Fruit fly (Drosophila melanogaster) whole organism, embryonic: Measurements from ENCODE around the gene CG33258.

Source experiments
- Aef1 ChIP-seq: fragments of 200-800 bp; sonication (Bioruptor generic); IDR thresholded peaks from 3 replicates; pipeline ENCODE4 v1.3.6; 2022; ENCODE audit warnings: missing biosample characterization, missing genetic modification characterization
- Awh ChIP-seq: fragments of 200-800 bp; sonication (Bioruptor generic); IDR thresholded peaks from 2 replicates; pipeline ENCODE4, ENCODE4 v1.3.6; 2022; ENCODE audit warnings: missing biosample characterization, missing genetic modification characterization
- B-H1 ChIP-seq: fragments of 200-800 bp; sonication (Bioruptor generic); IDR thresholded peaks from 3 replicates; pipeline ENCODE4 v1.3.6; 2022; ENCODE audit warnings: missing biosample characterization, missing genetic modification characterization
- BtbVII ChIP-seq: fragments of 200-800 bp; sonication (Bioruptor generic); optimal IDR thresholded peaks from 3 replicates; lab custom pipeline; 2017; ENCODE audit warnings: missing biosample characterization, mild to moderate bottlenecking, missing genetic modification characterization
- CG10979 ChIP-seq: fragments of 200-800 bp; sonication (Bioruptor generic); optimal IDR thresholded peaks from 2 replicates; lab custom pipeline; 2018; ENCODE audit warnings: missing biosample characterization, mild to moderate bottlenecking, missing genetic modification characterization, moderate library complexity
- CG12155 ChIP-seq: fragments of 200-800 bp; sonication (Bioruptor generic); optimal IDR thresholded peaks from 3 replicates; lab custom pipeline; 2016; ENCODE audit warnings: missing biosample characterization, missing genetic modification characterization
- CG13123 ChIP-seq: fragments of 200-800 bp; sonication (Bioruptor generic); optimal IDR thresholded peaks from 2 replicates; lab custom pipeline; 2016; ENCODE audit warnings: missing biosample characterization, missing genetic modification characterization
- CG13424 ChIP-seq: fragments of 200-800 bp; sonication (Bioruptor generic); optimal IDR thresholded peaks from 2 replicates; lab custom pipeline; 2019; ENCODE audit warnings: missing biosample characterization, mild to moderate bottlenecking, missing genetic modification characterization, moderate library complexity
- CG14014 ChIP-seq: fragments of 200-800 bp; sonication (Bioruptor generic); IDR thresholded peaks from 2 replicates; pipeline ENCODE4 v1.3.6; 2022; ENCODE audit warnings: missing biosample characterization, missing genetic modification characterization
- CG15269 ChIP-seq: fragments of 200-800 bp; sonication (Bioruptor generic); optimal IDR thresholded peaks from 2 replicates; lab custom pipeline; 2018; ENCODE audit warnings: missing biosample characterization, mild to moderate bottlenecking, missing genetic modification characterization, moderate library complexity
- CG16815 ChIP-seq: fragments of 200-800 bp; sonication (Bioruptor generic); optimal IDR thresholded peaks from 3 replicates; lab custom pipeline; 2017; ENCODE audit warnings: missing biosample characterization, mild to moderate bottlenecking, missing genetic modification characterization
- CG17612 ChIP-seq: fragments of 200-800 bp; sonication (Bioruptor generic); IDR thresholded peaks from 2 replicates; pipeline ENCODE4 v1.3.6; 2022; ENCODE audit warnings: missing biosample characterization, missing genetic modification characterization
- CG1792 ChIP-seq: fragments of 200-800 bp; sonication (Bioruptor generic); optimal IDR thresholded peaks from 2 replicates; lab custom pipeline; 2016; ENCODE audit warnings: missing biosample characterization, missing genetic modification characterization
- CG2129 ChIP-seq: fragments of 200-800 bp; sonication (Bioruptor generic); IDR thresholded peaks from 2 replicates; pipeline ENCODE4 v1.3.6; 2022; ENCODE audit warnings: missing biosample characterization, missing genetic modification characterization; ENCODE audit not compliant: partially characterized antibody
- CG30403 ChIP-seq: fragments of 200-800 bp; sonication (Bioruptor generic); optimal IDR thresholded peaks from 3 replicates; lab custom pipeline; 2016; ENCODE audit warnings: missing biosample characterization, missing genetic modification characterization
- CG3065 ChIP-seq: fragments of 200-800 bp; sonication (Bioruptor generic); optimal IDR thresholded peaks from 2 replicates; lab custom pipeline; 2016; ENCODE audit warnings: missing biosample characterization, missing genetic modification characterization
- CG31224 ChIP-seq: fragments of 200-800 bp; sonication (Bioruptor generic); IDR thresholded peaks from 2 replicates; pipeline ENCODE4 v1.3.6; 2022; ENCODE audit warnings: missing biosample characterization, missing genetic modification characterization
- CG4404 ChIP-seq: fragments of 200-800 bp; sonication (Bioruptor generic); IDR thresholded peaks from 2 replicates; pipeline ENCODE4 v1.3.6; 2022; ENCODE audit warnings: missing biosample characterization, missing genetic modification characterization
- CG6272 ChIP-seq: fragments of 200-800 bp; sonication (Bioruptor generic); IDR thresholded peaks from 2 replicates; pipeline ENCODE4 v1.3.6; 2022; ENCODE audit warnings: missing biosample characterization, missing genetic modification characterization
- CG7928 ChIP-seq: fragments of 200-800 bp; sonication (Bioruptor generic); optimal IDR thresholded peaks from 2 replicates; lab custom pipeline; 2017; ENCODE audit warnings: missing biosample characterization, mild to moderate bottlenecking, missing genetic modification characterization
- CG8478 ChIP-seq: fragments of >200 bp; optimal IDR thresholded peaks from 2 replicates; lab custom pipeline; 2018
- CTCF ChIP-seq: fragments of 200-800 bp; sonication (Bioruptor generic); optimal IDR thresholded peaks from 2 replicates; lab custom pipeline; 2017; ENCODE audit warnings: missing biosample characterization, mild to moderate bottlenecking, missing genetic modification characterization, moderate library complexity
- D ChIP-seq, 2 experiments: fragments of 200-800 bp in 1 of 2; fragments of >200 bp in 1 of 2; sonication (Bioruptor generic) in 1 of 2; optimal IDR thresholded peaks; 2 replicates in 1 of 2; 3 replicates in 1 of 2; lab custom pipeline; 2017; ENCODE audit warnings: mild to moderate bottlenecking in 1 of 2, missing biosample characterization in 1 of 2, missing genetic modification characterization in 1 of 2, missing genetic modification reagents in 1 of 2
- Dbx ChIP-seq: fragments of 200-800 bp; sonication (Bioruptor generic); IDR thresholded peaks from 3 replicates; pipeline ENCODE4 v1.3.6; 2022; ENCODE audit warnings: missing biosample characterization, missing genetic modification characterization
- Dll ChIP-seq: fragments of 200-800 bp; sonication (Bioruptor generic); IDR thresholded peaks from 4 replicates; pipeline ENCODE4 v1.3.6; 2022; ENCODE audit warnings: missing biosample characterization, missing genetic modification characterization; ENCODE audit not compliant: partially characterized antibody
- Hmr ChIP-seq: fragments of 200-800 bp; sonication (Bioruptor generic); optimal IDR thresholded peaks from 3 replicates; lab custom pipeline; 2017; ENCODE audit warnings: mild to moderate bottlenecking, missing biosample characterization, missing genetic modification reagents, missing genetic modification characterization
- Poxn ChIP-seq: fragments of 200-800 bp; sonication (Bioruptor generic); IDR thresholded peaks from 2 replicates; pipeline ENCODE4 v1.3.6; 2022; ENCODE audit warnings: missing biosample characterization, missing genetic modification characterization
- Sox102F ChIP-seq: fragments of 200-800 bp; sonication (Bioruptor generic); optimal IDR thresholded peaks from 2 replicates; lab custom pipeline; 2018; ENCODE audit warnings: missing biosample characterization, mild to moderate bottlenecking, missing genetic modification characterization, moderate library complexity
- TFAM ChIP-seq: fragments of 200-800 bp; sonication (Bioruptor generic); optimal IDR thresholded peaks from 2 replicates; lab custom pipeline; 2017; ENCODE audit warnings: missing biosample characterization, missing genetic modification characterization, inconsistent platforms
- Vsx1 ChIP-seq: fragments of 200-800 bp; sonication (Bioruptor generic); optimal IDR thresholded peaks from 2 replicates; lab custom pipeline; 2017; ENCODE audit warnings: missing biosample characterization, mild to moderate bottlenecking, missing genetic modification characterization, missing genetic modification reagents
- ac ChIP-seq: fragments of 200-800 bp; sonication (Bioruptor generic); optimal IDR thresholded peaks from 3 replicates; lab custom pipeline; 2017; ENCODE audit warnings: missing biosample characterization, mild to moderate bottlenecking, missing genetic modification characterization
- bbx ChIP-seq: fragments of 200-800 bp; sonication (Bioruptor generic); IDR thresholded peaks from 2 replicates; pipeline ENCODE4 v1.3.6; 2022; ENCODE audit warnings: missing biosample characterization, missing genetic modification characterization; ENCODE audit not compliant: partially characterized antibody
- bowl ChIP-seq: fragments of 200-800 bp; sonication (Bioruptor generic); IDR thresholded peaks from 2 replicates; pipeline ENCODE4 v1.3.6; 2022; ENCODE audit warnings: missing biosample characterization, missing genetic modification characterization
- btn ChIP-seq: fragments of 200-800 bp; sonication (Bioruptor generic); optimal IDR thresholded peaks from 2 replicates; lab custom pipeline; 2016; ENCODE audit warnings: missing biosample characterization, missing genetic modification characterization
- corto ChIP-seq: fragments of 200-800 bp; sonication (Bioruptor generic); optimal IDR thresholded peaks from 2 replicates; lab custom pipeline; 2016; ENCODE audit warnings: missing biosample characterization, mild to moderate bottlenecking, missing genetic modification characterization, moderate library complexity
- crol ChIP-seq: fragments of 200-800 bp; sonication (Bioruptor generic); IDR thresholded peaks from 2 replicates; pipeline ENCODE4 v1.3.6; 2022; ENCODE audit warnings: missing biosample characterization, missing genetic modification characterization
- fd96Cb ChIP-seq: fragments of 200-800 bp; sonication (Bioruptor generic); optimal IDR thresholded peaks from 2 replicates; lab custom pipeline; 2018; ENCODE audit warnings: missing biosample characterization, mild to moderate bottlenecking, missing genetic modification characterization, moderate library complexity
- gce ChIP-seq: fragments of 200-800 bp; sonication (Bioruptor generic); IDR thresholded peaks from 3 replicates; pipeline ENCODE4 v1.3.6; 2022; ENCODE audit warnings: missing biosample characterization, missing genetic modification characterization
- ham ChIP-seq: fragments of 200-800 bp; sonication (Bioruptor generic); IDR thresholded peaks from 2 replicates; pipeline ENCODE4 v1.3.6; 2022; ENCODE audit warnings: missing biosample characterization, missing genetic modification characterization
- hb ChIP-seq: fragments of 200-800 bp; sonication (Bioruptor generic); IDR thresholded peaks from 3 replicates; pipeline ENCODE4 v1.3.6; 2022; ENCODE audit warnings: missing biosample characterization, missing genetic modification characterization; ENCODE audit not compliant: partially characterized antibody
- hkb ChIP-seq, 2 experiments: fragments of 200-800 bp in 1 of 2; fragments of >200 bp in 1 of 2; sonication (Bioruptor generic) in 1 of 2; IDR thresholded peaks in 1 of 2; optimal IDR thresholded peaks in 1 of 2; 2 replicates each; pipeline versions ENCODE4 v1.3.6 to Lab custom; 2017 to 2022; ENCODE audit warnings: missing biosample characterization in 1 of 2, missing genetic modification characterization in 1 of 2
- knrl ChIP-seq: fragments of 200-800 bp; sonication (Bioruptor generic); IDR thresholded peaks from 3 replicates; pipeline ENCODE4 v1.3.6; 2022; ENCODE audit warnings: missing biosample characterization, missing genetic modification characterization; ENCODE audit not compliant: partially characterized antibody
- pb ChIP-seq: fragments of 200-800 bp; sonication (Bioruptor generic); optimal IDR thresholded peaks from 3 replicates; lab custom pipeline; 2016; ENCODE audit warnings: missing biosample characterization, missing genetic modification characterization
- so ChIP-seq: fragments of 200-800 bp; sonication (Bioruptor generic); IDR thresholded peaks from 3 replicates; pipeline ENCODE4 v1.3.6; 2022; ENCODE audit warnings: missing biosample characterization, missing genetic modification characterization
- sob ChIP-seq: fragments of 200-800 bp; sonication (Bioruptor generic); IDR thresholded peaks from 2 replicates; pipeline ENCODE4 v1.3.6; 2022; ENCODE audit warnings: missing biosample characterization, missing genetic modification characterization
- sqz ChIP-seq: fragments of 200-800 bp; sonication (Bioruptor generic); optimal IDR thresholded peaks from 3 replicates; lab custom pipeline; 2018; ENCODE audit warnings: missing biosample characterization, mild to moderate bottlenecking, missing genetic modification characterization
- tap ChIP-seq: fragments of 200-800 bp; optimal IDR thresholded peaks from 3 replicates; lab custom pipeline; 2019; ENCODE audit warnings: missing biosample characterization, mild to moderate bottlenecking, missing genetic modification characterization, moderate library complexity
- trem ChIP-seq: fragments of 200-800 bp; optimal IDR thresholded peaks from 3 replicates; lab custom pipeline; 2019; ENCODE audit warnings: missing biosample characterization, mild to moderate bottlenecking, missing genetic modification characterization, moderate library complexity
- twi ChIP-seq: fragments of 200-800 bp; optimal IDR thresholded peaks from 2 replicates; lab custom pipeline; 2019; ENCODE audit warnings: missing biosample characterization, mild to moderate bottlenecking, missing genetic modification characterization, moderate library complexity
- zen2 ChIP-seq: fragments of 200-800 bp; sonication (Bioruptor generic); IDR thresholded peaks from 3 replicates; pipeline ENCODE4 v1.3.6; 2022; ENCODE audit warnings: missing biosample characterization, missing genetic modification characterization; ENCODE audit not compliant: partially characterized antibody

CG33258 gene

DNA sequence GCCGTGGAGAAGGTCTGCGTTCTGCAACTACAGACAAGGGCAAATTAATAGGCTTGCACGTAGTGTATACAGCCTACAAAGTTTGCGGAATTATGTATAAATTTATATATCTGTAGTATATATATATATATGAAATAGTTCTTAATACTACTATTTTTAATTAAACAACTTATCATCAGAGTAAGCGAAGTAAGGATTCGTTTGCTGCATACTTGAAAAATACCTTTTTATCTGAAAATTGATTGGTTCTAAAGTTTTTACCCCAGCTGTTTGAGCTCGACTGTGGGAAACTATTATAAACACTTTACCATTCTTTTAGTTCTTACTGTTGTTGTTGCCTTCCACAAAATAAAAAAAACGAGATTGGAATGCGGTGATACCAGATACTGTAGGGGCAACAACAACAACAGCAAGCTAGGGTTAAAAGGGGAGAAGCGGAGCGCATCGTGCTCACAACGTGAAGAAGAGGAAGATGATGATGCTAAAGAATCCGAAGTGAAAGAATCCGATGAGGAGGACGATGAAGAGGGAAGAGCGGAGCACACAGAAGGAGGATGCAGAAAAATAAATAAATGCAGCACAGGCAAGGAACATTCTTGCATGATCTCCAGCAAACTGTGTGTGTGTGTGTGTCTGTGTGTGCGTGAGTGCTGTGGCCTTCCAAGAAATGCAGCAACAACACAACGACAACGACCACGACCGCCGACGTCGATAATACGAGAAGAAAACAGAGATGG, 39.1 kb upstream of the CG33258 start (continued):
- TF ChIP-seq CG2129 (GFP tag; lab: Robert Waterston, UW) (no peak), Dll (no peak), TFAM (GFP tag; lab: Kevin White, UChicago) (no peak), CG31224 (no peak), CTCF (GFP tag; lab: Kevin White, UChicago) (no peak), CG10979 (peak; percentile 62), CG7928 (GFP tag; lab: Kevin White, UChicago) (no peak), CG13123 (GFP tag; lab: Kevin White, UChicago) (no peak), Poxn (no peak), Dbx (no peak), BtbVII (GFP tag; lab: Kevin White, UChicago) (peak; percentile 66), Vsx1 (GFP tag; lab: Kevin White, UChicago) (no peak), btn (GFP tag; lab: Kevin White, UChicago) (no peak), knrl (GFP tag; lab: Robert Waterston, UW) (no peak), CG12155 (no peak), CG6272 (no peak), CG14014 (peak; percentile 15; the same call in 1 of the 2 replicates), D (optimal IDR thresholded peaks at IDR 0.05; lab: Kevin White, UChicago) (no peak), D (GFP tag; optimal IDR thresholded peaks at IDR 0.05; lab: Kevin White, UChicago) (no peak), Aef1 (GFP tag; lab: Robert Waterston, UW) (no peak), hb (no peak), CG8478 (lab: Kevin White, UChicago) (no peak), Hmr (GFP tag; lab: Kevin White, UChicago) (peak; percentile 20), CG13424 (tag; lab: Kevin White, UChicago) (peak; percentile 69), CG16815 (peak; percentile 24), CG4404 (peak; percentile 39; the same call in 1 of the 2 replicates), gce (no peak), sob (GFP tag; lab: Robert Waterston, UW) (no peak), ac (GFP tag; lab: Kevin White, UChicago) (peak; percentile 15), bowl (GFP tag; lab: Robert Waterston, UW) (no peak), B-H1 (GFP tag; lab: Robert Waterston, UW) (no peak), Awh (GFP tag; lab: Robert Waterston, UW) (no peak), tap (tag; lab: Kevin White, UChicago) (peak; percentile 70), hkb (optimal IDR thresholded peaks at IDR 0.05; lab: Kevin White, UChicago) (no peak), hkb (GFP tag; IDR thresholded peaks at IDR 0.05; lab: Robert Waterston, UW) (peak; percentile 69), sqz (GFP tag; lab: Kevin White, UChicago) (peak; percentile 96), so (GFP tag; lab: Robert Waterston, UW) (peak; percentile 48; the same call in 2 of the 3 replicates), CG1792 (GFP tag; lab: Kevin White, UChicago) (no peak), zen2 (GFP tag; lab: Robert Waterston, UW) (no peak), CG3065 (GFP tag; lab: Kevin White, UChicago) (peak; percentile 27), pb (no peak), Sox102F (peak; percentile 49), fd96Cb (tag; lab: Kevin White, UChicago) (peak; percentile 68), twi (peak; percentile 43), ham (GFP tag; lab: Robert Waterston, UW) (no peak), CG30403 (GFP tag; lab: Kevin White, UChicago) (peak; percentile 13), corto (GFP tag; lab: Kevin White, UChicago) (no peak), CG17612 (GFP tag; lab: Robert Waterston, UW) (no peak), trem (tag; lab: Kevin White, UChicago) (peak; percentile 51), bbx (GFP tag; lab: Robert Waterston, UW) (no peak), CG15269 (tag; lab: Kevin White, UChicago) (peak; percentile 55), crol (GFP tag; lab: Robert Waterston, UW) (peak; percentile 93)
